Fruit fly (Drosophila melanogaster) whole organism, embryonic: Measurements from ENCODE around the gene Pvf3.

Experiments used
- Atf3 ChIP-seq: fragments of 200-800 bp; sonication (Bioruptor generic); optimal IDR thresholded peaks from 3 replicates; lab custom pipeline; 2016; ENCODE audit warnings: missing biosample characterization, missing genetic modification characterization
- B-H2 ChIP-seq: fragments of 200-800 bp; sonication (Bioruptor generic); optimal IDR thresholded peaks from 2 replicates; lab custom pipeline; 2018; ENCODE audit warnings: missing biosample characterization, mild to moderate bottlenecking, missing genetic modification characterization
- BEAF-32 ChIP-seq: fragments of 200-800 bp; sonication (Bioruptor generic); optimal IDR thresholded peaks from 3 replicates; lab custom pipeline; 2017; ENCODE audit warnings: missing biosample characterization, missing genetic modification characterization, mild to moderate bottlenecking, moderate library complexity, missing genetic modification reagents
- BtbVII ChIP-seq: fragments of 200-800 bp; sonication (Bioruptor generic); optimal IDR thresholded peaks from 3 replicates; lab custom pipeline; 2017; ENCODE audit warnings: missing biosample characterization, mild to moderate bottlenecking, missing genetic modification characterization
- CG11247 ChIP-seq: fragments of 200-800 bp; sonication (Bioruptor generic); IDR thresholded peaks from 2 replicates; pipeline ENCODE4 v1.3.6; 2022; ENCODE audit warnings: missing biosample characterization, missing genetic modification characterization
- CG13894 ChIP-seq: fragments of 200-800 bp; sonication (Bioruptor generic); optimal IDR thresholded peaks from 3 replicates; lab custom pipeline; 2018; ENCODE audit warnings: missing biosample characterization, mild to moderate bottlenecking, missing genetic modification characterization, moderate library complexity
- CG14050 ChIP-seq: fragments of 200-800 bp; sonication (Bioruptor generic); IDR thresholded peaks from 3 replicates; pipeline ENCODE4 v1.3.6; 2022; ENCODE audit warnings: missing biosample characterization, missing genetic modification characterization
- CG1529 ChIP-seq: fragments of 200-800 bp; sonication (Bioruptor generic); optimal IDR thresholded peaks from 3 replicates; lab custom pipeline; 2018; ENCODE audit warnings: missing biosample characterization, missing genetic modification characterization
- CG15696 ChIP-seq: fragments of 200-800 bp; sonication (Bioruptor generic); optimal IDR thresholded peaks from 2 replicates; lab custom pipeline; 2019; ENCODE audit warnings: missing biosample characterization, mild to moderate bottlenecking, missing genetic modification characterization, moderate library complexity
- CG1602 ChIP-seq: fragments of 200-800 bp; sonication (Bioruptor generic); optimal IDR thresholded peaks from 3 replicates; lab custom pipeline; 2016; ENCODE audit warnings: missing biosample characterization, missing genetic modification characterization
- CG2120 ChIP-seq: fragments of 200-800 bp; sonication (Bioruptor generic); optimal IDR thresholded peaks from 3 replicates; lab custom pipeline; 2016; ENCODE audit warnings: missing biosample characterization, missing genetic modification characterization
- CG31441 ChIP-seq: fragments of 200-800 bp; sonication (Bioruptor generic); IDR thresholded peaks from 2 replicates; pipeline ENCODE4 v1.3.6; 2022; ENCODE audit warnings: missing biosample characterization, missing genetic modification characterization
- CG32767 ChIP-seq: fragments of 200-800 bp; sonication (Bioruptor generic); IDR thresholded peaks from 2 replicates; pipeline ENCODE4 v1.3.6; 2022; ENCODE audit warnings: missing biosample characterization, missing genetic modification characterization
- CG3847 ChIP-seq: fragments of 200-800 bp; sonication (Bioruptor generic); IDR thresholded peaks from 2 replicates; pipeline ENCODE4 v1.3.6; 2022; ENCODE audit warnings: missing biosample characterization, missing genetic modification characterization
- CG4328 ChIP-seq: fragments of 200-800 bp; sonication (Bioruptor generic); optimal IDR thresholded peaks from 3 replicates; lab custom pipeline; 2017; ENCODE audit warnings: missing biosample characterization, missing genetic modification reagents, missing genetic modification characterization
- CG4617 ChIP-seq: fragments of 200-800 bp; sonication (Bioruptor generic); optimal IDR thresholded peaks from 3 replicates; lab custom pipeline; 2016; ENCODE audit warnings: missing biosample characterization, missing genetic modification characterization, borderline replicate concordance
- CG6791 ChIP-seq: fragments of 200-800 bp; sonication (Bioruptor generic); IDR thresholded peaks from 3 replicates; pipeline ENCODE4 v1.3.6; 2022; ENCODE audit warnings: missing biosample characterization, missing genetic modification characterization; ENCODE audit not compliant: partially characterized antibody
- CG8388 ChIP-seq: fragments of 200-800 bp; sonication (Bioruptor generic); optimal IDR thresholded peaks from 2 replicates; lab custom pipeline; 2019; ENCODE audit warnings: missing biosample characterization, mild to moderate bottlenecking, missing genetic modification characterization, moderate library complexity
- CG9932 ChIP-seq: fragments of 200-800 bp; sonication (Bioruptor generic); IDR thresholded peaks from 2 replicates; pipeline ENCODE4 v1.3.6; 2022; ENCODE audit warnings: missing biosample characterization, missing genetic modification characterization
- Chrac-16 ChIP-seq: fragments of 200-800 bp; sonication (Bioruptor generic); optimal IDR thresholded peaks from 3 replicates; lab custom pipeline; 2016; ENCODE audit warnings: missing biosample characterization, missing genetic modification characterization
- D19B ChIP-seq: fragments of 200-800 bp; sonication (Bioruptor generic); optimal IDR thresholded peaks from 2 replicates; lab custom pipeline; 2017; ENCODE audit warnings: missing biosample characterization, mild to moderate bottlenecking, missing genetic modification characterization
- Deaf1 ChIP-seq: fragments of 200-800 bp; optimal IDR thresholded peaks from 3 replicates; lab custom pipeline; 2019; ENCODE audit warnings: missing biosample characterization, mild to moderate bottlenecking, missing genetic modification characterization, moderate library complexity
- Dref ChIP-seq: fragments of 200-800 bp; sonication (Bioruptor generic); IDR thresholded peaks from 2 replicates; pipeline ENCODE4 v1.3.6; 2022; ENCODE audit warnings: missing biosample characterization, missing genetic modification characterization
- Gug ChIP-seq: fragments of 200-800 bp; sonication (Bioruptor generic); IDR thresholded peaks from 4 replicates; pipeline ENCODE4 v1.3.6; 2022; ENCODE audit warnings: missing biosample characterization, missing genetic modification characterization
- Hey ChIP-seq: fragments of 200-800 bp; sonication (Bioruptor generic); optimal IDR thresholded peaks from 3 replicates; lab custom pipeline; 2018; ENCODE audit warnings: missing biosample characterization, mild to moderate bottlenecking, missing genetic modification characterization
- NC2β ChIP-seq: fragments of 200-800 bp; sonication (Bioruptor generic); optimal IDR thresholded peaks from 2 replicates; lab custom pipeline; 2016; ENCODE audit warnings: missing biosample characterization, missing genetic modification characterization
- NfI ChIP-seq: fragments of 200-800 bp; sonication (Bioruptor generic); optimal IDR thresholded peaks from 3 replicates; lab custom pipeline; 2018; ENCODE audit warnings: missing biosample characterization, mild to moderate bottlenecking, missing genetic modification characterization, moderate library complexity
- Optix ChIP-seq: fragments of 200-800 bp; sonication (Bioruptor generic); IDR thresholded peaks from 3 replicates; pipeline ENCODE4 v1.3.6; 2022; ENCODE audit warnings: missing biosample characterization, missing genetic modification characterization
- PHDP ChIP-seq: fragments of 200-800 bp; sonication (Bioruptor generic); optimal IDR thresholded peaks from 3 replicates; lab custom pipeline; 2018; ENCODE audit warnings: missing biosample characterization, mild to moderate bottlenecking, missing genetic modification characterization, moderate library complexity
- Tbp ChIP-seq: fragments of >200 bp; optimal IDR thresholded peaks from 2 replicates; lab custom pipeline; 2018; ENCODE audit warnings: missing biosample characterization, missing genetic modification characterization
- YL-1 ChIP-seq: fragments of 200-800 bp; sonication (Bioruptor generic); optimal IDR thresholded peaks from 3 replicates; lab custom pipeline; 2017; ENCODE audit warnings: missing biosample characterization, mild to moderate bottlenecking, missing genetic modification characterization
- amos ChIP-seq: fragments of 200-800 bp; sonication (Bioruptor generic); IDR thresholded peaks from 2 replicates; pipeline ENCODE4 v1.3.6; 2022; ENCODE audit warnings: missing biosample characterization, missing genetic modification characterization; ENCODE audit not compliant: partially characterized antibody
- ash1 ChIP-seq: fragments of 200-800 bp; sonication (Bioruptor generic); optimal IDR thresholded peaks from 2 replicates; lab custom pipeline; 2018; ENCODE audit warnings: missing biosample characterization, mild to moderate bottlenecking, missing genetic modification characterization
- bab2 ChIP-seq: fragments of 200-800 bp; sonication (Bioruptor generic); optimal IDR thresholded peaks from 2 replicates; lab custom pipeline; 2016; ENCODE audit warnings: missing biosample characterization, missing genetic modification characterization
- bcd ChIP-seq: fragments of 200-800 bp; sonication (Bioruptor generic); optimal IDR thresholded peaks from 2 replicates; lab custom pipeline; 2017; ENCODE audit warnings: missing biosample characterization, mild to moderate bottlenecking, missing genetic modification characterization
- br ChIP-seq: fragments of >200 bp; optimal IDR thresholded peaks from 2 replicates; lab custom pipeline; 2017
- btn ChIP-seq: fragments of 200-800 bp; sonication (Bioruptor generic); optimal IDR thresholded peaks from 2 replicates; lab custom pipeline; 2016; ENCODE audit warnings: missing biosample characterization, missing genetic modification characterization
- cg ChIP-seq: fragments of 200-800 bp; sonication (Bioruptor generic); optimal IDR thresholded peaks from 3 replicates; lab custom pipeline; 2019; ENCODE audit warnings: missing biosample characterization, mild to moderate bottlenecking, missing genetic modification characterization, moderate library complexity
- chinmo ChIP-seq: fragments of 200-800 bp; sonication (Bioruptor generic); IDR thresholded peaks from 4 replicates; pipeline ENCODE4 v1.3.6; 2022; ENCODE audit warnings: missing biosample characterization, missing genetic modification characterization; ENCODE audit not compliant: partially characterized antibody
- chn ChIP-seq: fragments of 200-800 bp; sonication (Bioruptor generic); optimal IDR thresholded peaks from 2 replicates; lab custom pipeline; 2016; ENCODE audit warnings: missing biosample characterization, missing genetic modification characterization
- corto ChIP-seq: fragments of 200-800 bp; sonication (Bioruptor generic); optimal IDR thresholded peaks from 2 replicates; lab custom pipeline; 2016; ENCODE audit warnings: missing biosample characterization, mild to moderate bottlenecking, missing genetic modification characterization, moderate library complexity
- crol ChIP-seq: fragments of 200-800 bp; sonication (Bioruptor generic); IDR thresholded peaks from 2 replicates; pipeline ENCODE4 v1.3.6; 2022; ENCODE audit warnings: missing biosample characterization, missing genetic modification characterization
- dimm ChIP-seq: fragments of 200-800 bp; sonication (Bioruptor generic); IDR thresholded peaks from 2 replicates; pipeline ENCODE4 v1.3.6; 2022; ENCODE audit warnings: missing biosample characterization, missing genetic modification characterization
- dysf ChIP-seq: fragments of 200-800 bp; sonication (Bioruptor generic); IDR thresholded peaks from 3 replicates; pipeline ENCODE4 v1.3.6; 2022; ENCODE audit warnings: missing biosample characterization, missing genetic modification characterization
- hbn ChIP-seq: fragments of 200-800 bp; sonication (Bioruptor generic); IDR thresholded peaks from 2 replicates; pipeline ENCODE4 v1.3.6; 2022; ENCODE audit warnings: missing biosample characterization, missing genetic modification characterization; ENCODE audit not compliant: partially characterized antibody
- jigr1 ChIP-seq: fragments of 200-800 bp; sonication (Bioruptor generic); IDR thresholded peaks from 3 replicates; pipeline ENCODE4 v1.3.6; 2022; ENCODE audit warnings: missing biosample characterization, missing genetic modification characterization
- lbe ChIP-seq: fragments of 200-800 bp; sonication (Bioruptor generic); optimal IDR thresholded peaks from 2 replicates; lab custom pipeline; 2016; ENCODE audit warnings: missing biosample characterization, mild to moderate bottlenecking, missing genetic modification characterization
- lmd ChIP-seq: fragments of 200-800 bp; sonication (Bioruptor generic); IDR thresholded peaks from 2 replicates; pipeline ENCODE4 v1.3.6; 2022; ENCODE audit warnings: missing biosample characterization, missing genetic modification characterization
- sim ChIP-seq: fragments of 200-800 bp; sonication (Bioruptor generic); IDR thresholded peaks from 2 replicates; pipeline ENCODE4 v1.3.6; 2022; ENCODE audit warnings: missing biosample characterization, missing genetic modification characterization
- unpg ChIP-seq: fragments of 200-800 bp; sonication (Bioruptor generic); optimal IDR thresholded peaks from 3 replicates; lab custom pipeline; 2018; ENCODE audit warnings: missing biosample characterization, mild to moderate bottlenecking, missing genetic modification characterization, moderate library complexity
- z ChIP-seq: fragments of 200-800 bp; sonication (Bioruptor generic); IDR thresholded peaks from 3 replicates; pipeline ENCODE4 v1.3.6; 2022; ENCODE audit warnings: missing biosample characterization, missing genetic modification characterization
- zen2 ChIP-seq: fragments of 200-800 bp; sonication (Bioruptor generic); IDR thresholded peaks from 3 replicates; pipeline ENCODE4 v1.3.6; 2022; ENCODE audit warnings: missing biosample characterization, missing genetic modification characterization; ENCODE audit not compliant: partially characterized antibody

The Pvf3 gene

dm6 chr2L:7148086-7148485 lies 9.4 kb downstream of the Pvf3 start (continued):
- no peak for TF ChIP-seq YL-1 (GFP tag; lab: Kevin White, UChicago)
- peak; percentile 85 for TF ChIP-seq unpg (GFP tag; lab: Kevin White, UChicago)
- peak; percentile 64 for TF ChIP-seq bcd
- no peak for TF ChIP-seq cg (GFP tag; lab: Kevin White, UChicago)
- peak; percentile 75 for TF ChIP-seq dysf (GFP tag; lab: Robert Waterston, UW)
- TF ChIP-seq CG3847 = no peak
- TF ChIP-seq D19B = no peak
- peak; percentile 83 for TF ChIP-seq CG31441 (GFP tag; lab: Robert Waterston, UW)
- TF ChIP-seq Gug (GFP tag; lab: Robert Waterston, UW) = peak; percentile 18; the same call in 1 of the 4 replicates
- no peak for TF ChIP-seq CG13894
- peak; percentile 64; the same call in 1 of the 2 replicates for TF ChIP-seq sim (GFP tag; lab: Robert Waterston, UW)
- no peak for TF ChIP-seq CG4328
- TF ChIP-seq btn (GFP tag; lab: Kevin White, UChicago) = peak; percentile 69
- TF ChIP-seq lbe (GFP tag; lab: Kevin White, UChicago) = no peak
- TF ChIP-seq CG1529 = peak; percentile 77
- TF ChIP-seq CG15696 (tag; lab: Kevin White, UChicago) = peak; percentile 49
- TF ChIP-seq bab2 (GFP tag; lab: Kevin White, UChicago) = peak; percentile 69
- peak; percentile 84 for TF ChIP-seq CG8388 (GFP tag; lab: Kevin White, UChicago)
- TF ChIP-seq NfI (GFP tag; lab: Kevin White, UChicago) = peak; percentile 62
- peak; percentile 61 for TF ChIP-seq Atf3
- TF ChIP-seq lmd (GFP tag; lab: Robert Waterston, UW) = peak; percentile 73
- no peak for TF ChIP-seq ash1 (GFP tag; lab: Kevin White, UChicago)
- TF ChIP-seq z (GFP tag; lab: Robert Waterston, UW) = no peak
- TF ChIP-seq Chrac-16 = peak; percentile 72
- TF ChIP-seq CG4617 (GFP tag; lab: Kevin White, UChicago) = peak; percentile 34
- no peak for TF ChIP-seq BEAF-32 (GFP tag; lab: Kevin White, UChicago)
- TF ChIP-seq CG1602 (GFP tag; lab: Kevin White, UChicago) = peak; percentile 68
- peak; percentile 74 for TF ChIP-seq CG32767 (GFP tag; lab: Robert Waterston, UW)
- peak; percentile 51 for TF ChIP-seq NC2β (GFP tag; lab: Kevin White, UChicago)
- TF ChIP-seq CG11247 (GFP tag; lab: Robert Waterston, UW) = peak; percentile 29; the same call in 1 of the 2 replicates
- TF ChIP-seq jigr1 (GFP tag; lab: Robert Waterston, UW) = 0 out of 3 replicates have a peak, but pooled peaks have one; percentile 56
- TF ChIP-seq crol = no peak
- TF ChIP-seq dimm = no peak
- no peak for TF ChIP-seq corto (GFP tag; lab: Kevin White, UChicago)
- TF ChIP-seq chinmo = no peak
- TF ChIP-seq Dref (GFP tag; lab: Robert Waterston, UW) = no peak
- peak; percentile 71 for TF ChIP-seq chn (GFP tag; lab: Kevin White, UChicago)
- TF ChIP-seq br = no peak
- peak; percentile 37 for TF ChIP-seq Deaf1 (tag; lab: Kevin White, UChicago)
- no peak for TF ChIP-seq Optix (GFP tag; lab: Robert Waterston, UW)
- TF ChIP-seq CG2120 (GFP tag; lab: Kevin White, UChicago) = no peak
- peak; percentile 80 for TF ChIP-seq PHDP (tag; lab: Kevin White, UChicago)
- no peak for TF ChIP-seq Tbp (GFP tag; lab: Kevin White, UChicago)
- TF ChIP-seq BtbVII = peak; percentile 52
- no peak for TF ChIP-seq hbn
- no peak for TF ChIP-seq CG9932 (GFP tag; lab: Robert Waterston, UW)
- no peak for TF ChIP-seq amos
- TF ChIP-seq Hey = no peak
- no peak for TF ChIP-seq zen2 (GFP tag; lab: Robert Waterston, UW)
- no peak for TF ChIP-seq B-H2 (GFP tag; lab: Kevin White, UChicago)
- TF ChIP-seq CG6791 (GFP tag; lab: Robert Waterston, UW) = no peak
- peak; percentile 65 for TF ChIP-seq CG14050
